Fruit fly (Drosophila melanogaster) whole organism, embryonic: Measurements from ENCODE around the gene RIOK2.

Experiments
- CG15696 ChIP-seq: fragments of 200-800 bp; sonication (Bioruptor generic); optimal IDR thresholded peaks from 2 replicates; lab custom pipeline; 2019; ENCODE audit warnings: missing biosample characterization, mild to moderate bottlenecking, missing genetic modification characterization, moderate library complexity
- CG30431 ChIP-seq: fragments of 200-800 bp; sonication (Bioruptor generic); optimal IDR thresholded peaks from 2 replicates; lab custom pipeline; 2017; ENCODE audit warnings: missing biosample characterization, missing genetic modification characterization

- TF ChIP-seq CG30431 (no peak), CG15696 (no peak)
These were observed 40.3 kb downstream of the RIOK2 start for dm6 chr3R:25305822-25306544.
